In genomic region chr3R:8470567-8470966, dm6 we compare ENCODE assay signal across 4 fruit fly cellular contexts.
A peak's percentile ranks its signal among the peaks of the same experiment; 100 is the strongest.
TF ChIP-seq lines count a peak whose summit lies in the region.

No protein-coding gene starts in this region.

- TF ChIP-seq CTCF in whole organism, embryonic (GFP tag; optimal IDR thresholded peaks at IDR 0.05; lab: Kevin White, UChicago): no peak

TF ChIP-seq in whole organism, embryonic, 481 proteins besides CTCF, POLR2A, EP300 and RAD21 (continues in another document):
- TF ChIP-seq PHDP (tag; optimal IDR thresholded peaks at IDR 0.05; lab: Kevin White, UChicago) (peak; percentile 27), CG7556 (GFP tag; optimal IDR thresholded peaks at IDR 0.05; lab: Kevin White, UChicago) (peak; percentile 12), Dbx (GFP tag; IDR thresholded peaks at IDR 0.05; lab: Robert Waterston, UW) (no peak), CG4707 (GFP tag; optimal IDR thresholded peaks at IDR 0.05; lab: Kevin White, UChicago) (no peak), phol (tag; optimal IDR thresholded peaks at IDR 0.05; lab: Kevin White, UChicago) (peak; percentile 28), CkIIα-i1 (GFP tag; IDR thresholded peaks at IDR 0.05; lab: Robert Waterston, UW) (no peak), lola (GFP tag; optimal IDR thresholded peaks at IDR 0.05; lab: Kevin White, UChicago) (no peak), CG17612 (GFP tag; IDR thresholded peaks at IDR 0.05; lab: Robert Waterston, UW) (no peak), ssp (GFP tag; IDR thresholded peaks at IDR 0.05; lab: Robert Waterston, UW) (no peak), Awh (GFP tag; IDR thresholded peaks at IDR 0.05; lab: Robert Waterston, UW) (0 out of 2 replicates have a peak, but pooled peaks have one; percentile 29), CG8924 (tag; optimal IDR thresholded peaks at IDR 0.05; lab: Kevin White, UChicago) (peak; percentile 16), Fer3 (tag; optimal IDR thresholded peaks at IDR 0.05; lab: Kevin White, UChicago) (no peak), D19A (tag; optimal IDR thresholded peaks at IDR 0.05; lab: Kevin White, UChicago) (peak; percentile 75), CG14014 (GFP tag; IDR thresholded peaks at IDR 0.05; lab: Robert Waterston, UW) (peak; percentile 20; the same call in 1 of the 2 replicates), CG6654 (GFP tag; optimal IDR thresholded peaks at IDR 0.05; lab: Kevin White, UChicago) (no peak), Xbp1 (GFP tag; optimal IDR thresholded peaks at IDR 0.05; lab: Kevin White, UChicago) (peak; percentile 16), CG18599 (GFP tag; optimal IDR thresholded peaks at IDR 0.05; lab: Kevin White, UChicago) (peak; percentile 35), onecut (GFP tag; IDR thresholded peaks at IDR 0.05; lab: Robert Waterston, UW) (peak; percentile 15; the same call in 1 of the 2 replicates), CG14441 (GFP tag; IDR thresholded peaks at IDR 0.05; lab: Robert Waterston, UW) (peak; percentile 29; the same call in 1 of the 2 replicates), E2f1 (GFP tag; IDR thresholded peaks at IDR 0.05; lab: Robert Waterston, UW) (0 out of 2 replicates have a peak, but pooled peaks have one; percentile 12), dmrt99B (tag; optimal IDR thresholded peaks at IDR 0.05; lab: Kevin White, UChicago) (peak; percentile 52), nmo (GFP tag; optimal IDR thresholded peaks at IDR 0.05; lab: Kevin White, UChicago) (peak; percentile 41)

TF ChIP-seq in whole organism, prepupa, 60 proteins besides CTCF, POLR2A, EP300 and RAD21 (continues in another document):
- no peak for TF ChIP-seq CG11902 (GFP tag; optimal IDR thresholded peaks at IDR 0.05; lab: Kevin White, UChicago)
- peak in 1 of 2 experiments; percentile 73 for TF ChIP-seq salr (GFP tag; optimal IDR thresholded peaks at IDR 0.05; lab: Kevin White, UChicago)
- TF ChIP-seq CG7368 (GFP tag; optimal IDR thresholded peaks at IDR 0.05; lab: Kevin White, UChicago): peak; percentile 12
- peak; percentile 29 for TF ChIP-seq CG11762 (GFP tag; optimal IDR thresholded peaks at IDR 0.05; lab: Kevin White, UChicago; ENCODE audit: insufficient read depth)
- TF ChIP-seq Eip78C (GFP tag; lab: Kevin White, UChicago): peak; percentile 92
- TF ChIP-seq fd85E (GFP tag; optimal IDR thresholded peaks at IDR 0.05; lab: Kevin White, UChicago): no peak
- TF ChIP-seq Ets21C (GFP tag; optimal IDR thresholded peaks at IDR 0.05; lab: Kevin White, UChicago): peak; percentile 34
- no peak for TF ChIP-seq fd59A (GFP tag; optimal IDR thresholded peaks at IDR 0.05; lab: Kevin White, UChicago)
- peak; percentile 56 for TF ChIP-seq esn (GFP tag; optimal IDR thresholded peaks at IDR 0.05; lab: Kevin White, UChicago)
- peak; percentile 62 for TF ChIP-seq achi (GFP tag; optimal IDR thresholded peaks at IDR 0.05; lab: Kevin White, UChicago)
- peak; percentile 30 for TF ChIP-seq Sox102F (GFP tag; optimal IDR thresholded peaks at IDR 0.05; lab: Kevin White, UChicago)
- TF ChIP-seq Ets96B (tag; optimal IDR thresholded peaks at IDR 0.05; lab: Kevin White, UChicago): peak; percentile 26
- peak; percentile 19 for TF ChIP-seq Eip75B (GFP tag; optimal IDR thresholded peaks at IDR 0.05; lab: Kevin White, UChicago)
- peak; percentile 73 for TF ChIP-seq dac (GFP tag; optimal IDR thresholded peaks at IDR 0.05; lab: Kevin White, UChicago)
- TF ChIP-seq CG3919 (GFP tag; optimal IDR thresholded peaks at IDR 0.05; lab: Kevin White, UChicago): peak; percentile 35
- peak; percentile 52 for TF ChIP-seq acj6 (GFP tag; optimal IDR thresholded peaks at IDR 0.05; lab: Kevin White, UChicago)
- peak; percentile 60 for TF ChIP-seq Met (GFP tag; optimal IDR thresholded peaks at IDR 0.05; lab: Kevin White, UChicago)
- TF ChIP-seq Gug (GFP tag; IDR thresholded peaks at IDR 0.05; lab: Robert Waterston, UW): peak; percentile 49
- TF ChIP-seq dsx (GFP tag; optimal IDR thresholded peaks at IDR 0.05; lab: Kevin White, UChicago; ENCODE audit: poor library complexity, severe bottlenecking): peak; percentile 45
- peak; percentile 54 for TF ChIP-seq CG31627 (GFP tag; optimal IDR thresholded peaks at IDR 0.05; lab: Kevin White, UChicago)
- no peak for TF ChIP-seq ss (GFP tag; optimal IDR thresholded peaks at IDR 0.05; lab: Kevin White, UChicago)
- peak; percentile 4 for TF ChIP-seq CG10669 (GFP tag; optimal IDR thresholded peaks at IDR 0.05; lab: Kevin White, UChicago)
- peak; percentile 8 for TF ChIP-seq vri (GFP tag; optimal IDR thresholded peaks at IDR 0.05; lab: Kevin White, UChicago)

TF ChIP-seq in whole organism, pupa, 21 proteins besides CTCF, POLR2A, EP300 and RAD21:
- TF ChIP-seq EcR (GFP tag; optimal IDR thresholded peaks at IDR 0.05; lab: Kevin White, UChicago) (no peak), Pif1B (GFP tag; optimal IDR thresholded peaks at IDR 0.05; lab: Kevin White, UChicago) (peak; percentile 35), CG12605 (GFP tag; IDR thresholded peaks at IDR 0.05; lab: Robert Waterston, UW) (peak; percentile 24; the same call in 1 of the 2 replicates), CG9948 (tag; optimal IDR thresholded peaks at IDR 0.05; lab: Kevin White, UChicago) (peak; percentile 57), CG8159 (tag; optimal IDR thresholded peaks at IDR 0.05; lab: Kevin White, UChicago) (peak; percentile 54), D1 (tag; optimal IDR thresholded peaks at IDR 0.05; lab: Kevin White, UChicago) (no peak), Ets98B (GFP tag; IDR thresholded peaks at IDR 0.05; lab: Robert Waterston, UW) (peak; percentile 50; the same call in 1 of the 2 replicates), CG32121 (GFP tag; IDR thresholded peaks at IDR 0.05; lab: Robert Waterston, UW) (peak; percentile 60; the same call in 1 of the 2 replicates), Pif1A (GFP tag; optimal IDR thresholded peaks at IDR 0.05; lab: Kevin White, UChicago) (peak; percentile 44), CG10348 (GFP tag; IDR thresholded peaks at IDR 0.05; lab: Robert Waterston, UW) (no peak), CG17806 (tag; optimal IDR thresholded peaks at IDR 0.05; lab: Kevin White, UChicago) (peak; percentile 56), gl (tag; optimal IDR thresholded peaks at IDR 0.05; lab: Kevin White, UChicago) (no peak), CG8301 (tag; optimal IDR thresholded peaks at IDR 0.05; lab: Kevin White, UChicago) (peak; percentile 71), CG4496 (GFP tag; IDR thresholded peaks at IDR 0.05; lab: Robert Waterston, UW) (peak; percentile 56), rn (GFP tag; IDR thresholded peaks at IDR 0.05; lab: Robert Waterston, UW) (no peak), CG14655 (GFP tag; optimal IDR thresholded peaks at IDR 0.05; lab: Kevin White, UChicago) (peak; percentile 74), CG15710 (tag; optimal IDR thresholded peaks at IDR 0.05; lab: Kevin White, UChicago) (peak; percentile 32), CG13204 (GFP tag; optimal IDR thresholded peaks at IDR 0.05; lab: Kevin White, UChicago) (no peak), Snoo (tag; optimal IDR thresholded peaks at IDR 0.05; lab: Kevin White, UChicago) (peak; percentile 25), fd96Ca (GFP tag; IDR thresholded peaks at IDR 0.05; lab: Robert Waterston, UW) (no peak), CG34367 (tag; optimal IDR thresholded peaks at IDR 0.05; lab: Kevin White, UChicago) (peak; percentile 18)
TF ChIP-seq in whole organism, pupa: peak in this region for 14.

TF ChIP-seq in whole organism, wandering third instar larva, 38 proteins besides CTCF, POLR2A, EP300 and RAD21:
- no peak for TF ChIP-seq Rel (GFP tag; optimal IDR thresholded peaks at IDR 0.05; lab: Kevin White, UChicago)
- TF ChIP-seq Rel (tag; optimal IDR thresholded peaks at IDR 0.05; lab: Kevin White, UChicago): no peak
- TF ChIP-seq br (GFP tag; optimal IDR thresholded peaks at IDR 0.05; lab: Kevin White, UChicago): no peak
- peak; percentile 30 for TF ChIP-seq Sp1 (GFP tag; optimal IDR thresholded peaks at IDR 0.05; lab: Kevin White, UChicago)
- no peak for TF ChIP-seq brk (GFP tag; optimal IDR thresholded peaks at IDR 0.05; lab: Kevin White, UChicago)
- no peak for TF ChIP-seq sage (GFP tag; optimal IDR thresholded peaks at IDR 0.05; lab: Kevin White, UChicago)
- peak; percentile 37 for TF ChIP-seq rgr (GFP tag; optimal IDR thresholded peaks at IDR 0.05; lab: Kevin White, UChicago)
- TF ChIP-seq Hr83 (GFP tag; optimal IDR thresholded peaks at IDR 0.05; lab: Kevin White, UChicago; ENCODE audit: poor library complexity, severe bottlenecking): no peak
- TF ChIP-seq woc (GFP tag; optimal IDR thresholded peaks at IDR 0.05; lab: Kevin White, UChicago): peak; percentile 24
- no peak for TF ChIP-seq CG32264 (GFP tag; optimal IDR thresholded peaks at IDR 0.05; lab: Kevin White, UChicago)
- no peak for TF ChIP-seq Mio (GFP tag; optimal IDR thresholded peaks at IDR 0.05; lab: Kevin White, UChicago)
- TF ChIP-seq lola (GFP tag; optimal IDR thresholded peaks at IDR 0.05; lab: Kevin White, UChicago): no peak
- TF ChIP-seq OdsH (GFP tag; optimal IDR thresholded peaks at IDR 0.05; lab: Kevin White, UChicago): peak; percentile 25
- no peak for TF ChIP-seq CrebA (GFP tag; optimal IDR thresholded peaks at IDR 0.05; lab: Kevin White, UChicago; ENCODE audit: borderline replicate concordance)
- TF ChIP-seq ey (GFP tag; optimal IDR thresholded peaks at IDR 0.05; lab: Kevin White, UChicago): peak; percentile 5
- TF ChIP-seq h (GFP tag; optimal IDR thresholded peaks at IDR 0.05; lab: Kevin White, UChicago): peak; percentile 39
- peak; percentile 38 for TF ChIP-seq fru (GFP tag; optimal IDR thresholded peaks at IDR 0.05; lab: Kevin White, UChicago)
- no peak for TF ChIP-seq Vsx2 (GFP tag; optimal IDR thresholded peaks at IDR 0.05; lab: Kevin White, UChicago; ENCODE audit: partially characterized antibody)
- no peak for TF ChIP-seq Jra (GFP tag; optimal IDR thresholded peaks at IDR 0.05; lab: Kevin White, UChicago)
- TF ChIP-seq CG9705 (GFP tag; optimal IDR thresholded peaks at IDR 0.05; lab: Kevin White, UChicago): no peak
- no peak for TF ChIP-seq dmrt93B (GFP tag; optimal IDR thresholded peaks at IDR 0.05; lab: Kevin White, UChicago)
- no peak for TF ChIP-seq Hr78 (GFP tag; optimal IDR thresholded peaks at IDR 0.05; lab: Kevin White, UChicago)
- no peak for TF ChIP-seq N (GFP tag; optimal IDR thresholded peaks at IDR 0.05; lab: Kevin White, UChicago)
- no peak for TF ChIP-seq dsf (GFP tag; optimal IDR thresholded peaks at IDR 0.05; lab: Kevin White, UChicago; ENCODE audit: borderline replicate concordance)
- TF ChIP-seq HLH106 (tag; optimal IDR thresholded peaks at IDR 0.05; lab: Kevin White, UChicago): peak; percentile 41
- TF ChIP-seq pan (optimal IDR thresholded peaks at IDR 0.05; lab: Kevin White, UChicago): no peak
- TF ChIP-seq foxo (GFP tag; optimal IDR thresholded peaks at IDR 0.05; lab: Kevin White, UChicago): peak in 1 of 2 experiments; percentile 42

Comparison
In these comparisons a context has a peak if more than half of its experiments do, and no peak if none do; other contexts are left out.
1. Of the 7 proteins assayed by ChIP-seq in both whole organism, embryonic and whole organism, prepupa: peak only in whole organism, embryonic: Blimp-1; only in whole organism, prepupa: Gug, Hr39 and Lpt; in both: Sox102F; in neither: 2.